Fruit fly (Drosophila melanogaster) whole organism: ENCODE measurements around the gene CG7322.

ENCODE experiments used
- pan ChIP-seq: fragments of >200 bp; optimal IDR thresholded peaks from 2 replicates; lab custom pipeline; 2017
- psq ChIP-seq: fragments of >200 bp; optimal IDR thresholded peaks from 2 replicates; lab custom pipeline; 2017

DNA sequence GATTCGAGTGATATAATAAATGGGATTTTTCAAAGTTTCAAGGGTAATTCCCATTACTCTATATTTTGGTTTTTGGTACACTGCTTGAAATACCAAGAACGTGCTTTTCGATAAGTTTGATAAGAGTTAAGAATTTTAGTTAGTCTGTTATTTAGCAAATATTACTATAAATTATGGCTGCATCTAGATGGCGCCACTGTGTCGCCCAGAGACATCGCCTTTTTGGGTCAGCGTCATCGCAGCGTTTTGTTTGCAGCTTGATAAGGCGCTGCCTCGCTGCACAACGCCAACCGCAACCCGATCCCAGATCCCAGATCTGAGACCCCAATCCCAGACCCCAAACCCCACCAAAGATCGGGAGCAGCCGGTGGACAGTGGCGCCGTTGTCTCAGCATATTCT lies 19.1 kb downstream of the CG7322 start:
- no peak for TF ChIP-seq pan (lab: Kevin White, UChicago)
- no peak for TF ChIP-seq psq (lab: Kevin White, UChicago)
